Worm (Caenorhabditis elegans) whole organism, late embryonic: ENCODE results near the gene C02F5.12.

Experiments
- F13H6.1 ChIP-seq: sonication (generic microtip); optimal IDR thresholded peaks from 2 replicates; lab custom pipeline; 2016; ENCODE audit warnings: missing genetic modification characterization, missing compliant biosample characterization
- ceh-48 ChIP-seq: sonication (generic microtip); optimal IDR thresholded peaks from 2 replicates; lab custom pipeline; 2016; ENCODE audit warnings: missing genetic modification characterization, inconsistent platforms, missing compliant biosample characterization
- dve-1 ChIP-seq: sonication (generic microtip); optimal IDR thresholded peaks from 2 replicates; lab custom pipeline; 2017; ENCODE audit warnings: antibody characterized with exemption, mild to moderate bottlenecking, missing genetic modification characterization, missing compliant biosample characterization
- sox-2 ChIP-seq: fragments of 200-800 bp; sonication (Bioruptor generic); IDR thresholded peaks from 2 replicates; pipeline ENCODE4 v1.3.6; 2022; ENCODE audit warnings: missing genetic modification reagents, missing genetic modification characterization, missing compliant biosample characterization
- unc-3 ChIP-seq, 2 experiments: fragments of 200-800 bp in 1 of 2; sonication (Bioruptor generic) in 1 of 2; sonication (generic microtip) in 1 of 2; conservative IDR thresholded peaks in 1 of 2; optimal IDR thresholded peaks in 1 of 2; 2 replicates each; pipeline versions ENCODE4 v1.3.6 to Lab custom; 2016 to 2022; ENCODE audit warnings: missing compliant biosample characterization in 2 of 2, missing genetic modification characterization in 2 of 2, missing genetic modification reagents in 1 of 2

DNA sequence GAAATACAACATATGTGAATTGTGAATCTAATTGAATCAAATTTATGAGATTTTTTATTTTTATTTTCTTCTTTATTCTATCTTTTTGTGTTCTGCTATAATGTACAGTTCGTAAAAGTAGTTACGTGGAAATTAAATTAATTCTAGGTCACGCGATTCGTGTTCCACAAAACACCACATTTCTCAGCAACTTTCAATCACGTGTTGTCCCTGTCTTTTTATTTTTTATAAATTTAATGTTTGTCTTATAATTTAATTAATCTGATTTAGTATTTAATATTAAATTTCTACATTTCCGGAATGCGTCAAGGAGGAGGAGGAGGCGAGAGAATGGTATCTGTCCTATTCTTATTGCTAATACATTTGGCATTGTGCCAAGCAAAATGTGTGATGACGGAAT is 15.2 kb upstream of the C02F5.12 start, which contains the start of gene ncr-2:
- TF ChIP-seq ceh-48 (tag; lab: Kevin White, UChicago), result no peak
- no peak for TF ChIP-seq sox-2 (GFP tag; lab: Robert Waterston, UW)
- TF ChIP-seq dve-1, result no peak
- TF ChIP-seq F13H6.1 (tag; lab: Kevin White, UChicago), result no peak
- TF ChIP-seq unc-3 (GFP tag; conservative IDR thresholded peaks at IDR 0.05; lab: Robert Waterston, UW), result no peak
- no peak for TF ChIP-seq unc-3 (tag; optimal IDR thresholded peaks at IDR 0.05; lab: Kevin White, UChicago)
